Fruit fly (Drosophila melanogaster) whole organism, wandering third instar larva: Measurements from ENCODE around the gene Tsp29Fb.

Experiments used
- Abd-B ChIP-seq: fragments of >200 bp; optimal IDR thresholded peaks from 2 replicates; lab custom pipeline; 2017; ENCODE audit warnings: missing biosample characterization, missing genetic modification characterization
- Hnf4 ChIP-seq: fragments of 200-800 bp; sonication (Bioruptor generic); optimal IDR thresholded peaks from 2 replicates; lab custom pipeline; 2016; ENCODE audit warnings: missing biosample characterization, mild to moderate bottlenecking, missing genetic modification characterization
- Sp1 ChIP-seq: fragments of 200-800 bp; sonication (Bioruptor generic); optimal IDR thresholded peaks from 3 replicates; lab custom pipeline; 2019; ENCODE audit warnings: missing biosample characterization, mild to moderate bottlenecking, missing genetic modification characterization, moderate library complexity
- br ChIP-seq: fragments of 200-800 bp; sonication (Bioruptor generic); optimal IDR thresholded peaks from 2 replicates; lab custom pipeline; 2016; ENCODE audit warnings: missing biosample characterization, missing genetic modification characterization
- fru ChIP-seq: fragments of 200-800 bp; sonication (Bioruptor generic); optimal IDR thresholded peaks from 3 replicates; lab custom pipeline; 2016; ENCODE audit warnings: missing biosample characterization, mild to moderate bottlenecking, missing genetic modification characterization
- h ChIP-seq: fragments of 200-800 bp; sonication (Bioruptor generic); optimal IDR thresholded peaks from 3 replicates; lab custom pipeline; 2016; ENCODE audit warnings: missing biosample characterization, mild to moderate bottlenecking, missing genetic modification characterization
- jim ChIP-seq: fragments of 175-275, 200-325 bp; sonication (Bioruptor generic); optimal IDR thresholded peaks from 2 replicates; lab custom pipeline; 2016; ENCODE audit warnings: missing biosample characterization, mild to moderate bottlenecking, missing genetic modification characterization
- pan ChIP-seq: fragments of >200 bp; optimal IDR thresholded peaks from 2 replicates; lab custom pipeline; 2017
- psq ChIP-seq: fragments of 200-800 bp; sonication (Bioruptor generic); optimal IDR thresholded peaks from 3 replicates; lab custom pipeline; 2017; ENCODE audit warnings: missing biosample characterization, mild to moderate bottlenecking, missing genetic modification characterization, moderate library complexity
- sage ChIP-seq: fragments of 200-800 bp; sonication (Bioruptor generic); optimal IDR thresholded peaks from 2 replicates; lab custom pipeline; 2016; ENCODE audit warnings: missing biosample characterization, mild to moderate bottlenecking, missing genetic modification characterization
- sv ChIP-seq: fragments of 200-800 bp; sonication (Bioruptor generic); optimal IDR thresholded peaks from 3 replicates; lab custom pipeline; 2016; ENCODE audit warnings: missing biosample characterization, missing genetic modification characterization
- woc ChIP-seq: sonication (Bioruptor generic); optimal IDR thresholded peaks from 2 replicates; lab custom pipeline; 2016; ENCODE audit warnings: missing biosample characterization, mild to moderate bottlenecking, missing genetic modification characterization

dm6 chr2L:8894224-8894623, 43.0 kb upstream of the Tsp29Fb start:
- TF ChIP-seq psq (no peak), fru (GFP tag; lab: Kevin White, UChicago) (no peak), sage (GFP tag; lab: Kevin White, UChicago) (no peak), Abd-B (GFP tag; lab: Kevin White, UChicago) (no peak), Hnf4 (no peak), sv (GFP tag; lab: Kevin White, UChicago) (no peak), pan (lab: Kevin White, UChicago) (no peak), br (GFP tag; lab: Kevin White, UChicago) (no peak), jim (GFP tag; lab: Kevin White, UChicago) (no peak), woc (GFP tag; lab: Kevin White, UChicago) (no peak), h (GFP tag; lab: Kevin White, UChicago) (peak; percentile 22), Sp1 (GFP tag; lab: Kevin White, UChicago) (no peak)
